Fruit fly (Drosophila melanogaster) whole organism, pupa: Measurements from ENCODE around the gene CG17931.

Experiments used
- CG12605 ChIP-seq: fragments of 200-800 bp; sonication (Bioruptor generic); IDR thresholded peaks from 2 replicates; pipeline ENCODE4 v1.3.6; 2022; ENCODE audit warnings: missing biosample characterization, missing genetic modification characterization
- CG14655 ChIP-seq: fragments of 200-800 bp; sonication (Bioruptor generic); optimal IDR thresholded peaks from 3 replicates; lab custom pipeline; 2017; ENCODE audit warnings: mild to moderate bottlenecking, missing biosample characterization, missing genetic modification reagents, missing genetic modification characterization
- CG32121 ChIP-seq: fragments of 200-800 bp; sonication (Bioruptor generic); IDR thresholded peaks from 2 replicates; pipeline ENCODE4 v1.3.6; 2022; ENCODE audit warnings: missing biosample characterization, missing genetic modification characterization
- CG8159 ChIP-seq: fragments of 200-800 bp; sonication (Bioruptor generic); optimal IDR thresholded peaks from 3 replicates; lab custom pipeline; 2018; ENCODE audit warnings: missing biosample characterization, mild to moderate bottlenecking, missing genetic modification characterization, moderate library complexity
- CG8301 ChIP-seq: fragments of 200-800 bp; sonication (Bioruptor generic); optimal IDR thresholded peaks from 2 replicates; lab custom pipeline; 2018; ENCODE audit warnings: missing biosample characterization, mild to moderate bottlenecking, missing genetic modification characterization
- D1 ChIP-seq: fragments of 200-800 bp; sonication (Bioruptor generic); optimal IDR thresholded peaks from 2 replicates; lab custom pipeline; 2018; ENCODE audit warnings: missing biosample characterization, mild to moderate bottlenecking, missing genetic modification characterization, moderate library complexity
- Ets98B ChIP-seq: fragments of 200-800 bp; sonication (Bioruptor generic); IDR thresholded peaks from 2 replicates; pipeline ENCODE4 v1.3.6; 2022; ENCODE audit warnings: missing biosample characterization, missing genetic modification characterization
- Pif1B ChIP-seq: fragments of 200-800 bp; sonication (Bioruptor generic); optimal IDR thresholded peaks from 3 replicates; lab custom pipeline; 2016; ENCODE audit warnings: missing biosample characterization, missing genetic modification characterization
- Snoo ChIP-seq: fragments of 200-800 bp; sonication (Bioruptor generic); optimal IDR thresholded peaks from 3 replicates; lab custom pipeline; 2017; ENCODE audit warnings: missing biosample characterization, mild to moderate bottlenecking, missing genetic modification characterization, inconsistent platforms
- gl ChIP-seq: fragments of 200-800 bp; sonication (Bioruptor generic); optimal IDR thresholded peaks from 2 replicates; lab custom pipeline; 2018; ENCODE audit warnings: missing biosample characterization, mild to moderate bottlenecking, missing genetic modification characterization
- rn ChIP-seq: fragments of 200-800 bp; sonication (Bioruptor generic); IDR thresholded peaks from 2 replicates; pipeline ENCODE4 v1.3.6; 2022; ENCODE audit warnings: missing biosample characterization, missing genetic modification characterization

DNA sequence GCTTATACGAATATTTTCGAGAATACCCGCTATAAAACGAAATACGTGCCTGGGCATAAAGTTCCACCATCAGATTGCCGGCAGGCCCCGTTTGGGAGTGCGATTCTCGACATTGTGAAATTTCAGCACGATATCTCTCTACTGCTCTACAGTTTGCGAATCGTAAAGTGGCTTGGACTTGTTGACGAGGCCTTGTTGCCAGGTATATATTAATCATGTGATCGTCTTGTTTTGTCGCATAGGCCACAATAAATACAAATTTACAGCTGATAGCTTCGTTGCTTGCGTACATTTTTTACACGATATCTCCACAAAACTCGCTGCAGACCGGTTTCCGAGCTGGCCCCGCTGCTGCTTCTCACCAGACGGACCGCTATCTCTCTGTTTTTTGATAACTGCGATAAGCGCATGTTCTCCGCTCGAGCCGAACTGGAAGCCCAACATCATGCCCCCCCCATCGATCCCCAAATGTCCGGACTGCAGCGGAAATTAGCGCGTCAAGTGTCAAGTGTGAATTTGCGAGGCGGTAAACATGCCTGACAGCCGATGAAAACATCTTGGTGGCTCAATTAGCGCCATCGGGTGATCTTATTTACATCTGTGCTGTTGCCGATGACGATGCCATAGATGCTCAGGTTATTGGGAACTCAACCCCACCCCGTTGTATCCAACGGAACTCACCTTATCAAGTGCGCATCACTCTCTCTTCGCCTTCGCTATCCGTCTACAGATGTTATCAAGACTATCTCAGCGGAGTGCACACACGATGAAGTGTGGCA is 49.8 kb downstream of the CG17931 start:
- TF ChIP-seq gl (no peak), rn (GFP tag; lab: Robert Waterston, UW) (no peak), Pif1B (GFP tag; lab: Kevin White, UChicago) (no peak), Ets98B (GFP tag; lab: Robert Waterston, UW) (no peak), D1 (tag; lab: Kevin White, UChicago) (no peak), CG12605 (GFP tag; lab: Robert Waterston, UW) (0 out of 2 replicates have a peak, but pooled peaks have one; percentile 17), CG8301 (tag; lab: Kevin White, UChicago) (no peak), Snoo (tag; lab: Kevin White, UChicago) (no peak), CG8159 (tag; lab: Kevin White, UChicago) (peak; percentile 19), CG14655 (GFP tag; lab: Kevin White, UChicago) (no peak), CG32121 (peak; percentile 30; the same call in 1 of the 2 replicates)
